Worm (Caenorhabditis elegans) whole organism, L3 larva: Measurements from ENCODE around the gene lipl-1.

Source experiments
- ama-1 ChIP-seq: fragments of 150-350 bp; optimal IDR thresholded peaks from 2 replicates; lab custom pipeline; 2018
- fkh-2 ChIP-seq: fragments of 150-350 bp; optimal IDR thresholded peaks from 2 replicates; lab custom pipeline; 2014; ENCODE audit warnings: missing biosample characterization, missing genetic modification reagents, missing genetic modification characterization
- mdl-1 ChIP-seq: fragments of 150-350 bp; optimal IDR thresholded peaks from 2 replicates; lab custom pipeline; 2014; ENCODE audit warnings: missing biosample characterization, missing genetic modification characterization
- nhr-28 ChIP-seq: fragments of 150-350 bp; optimal IDR thresholded peaks from 2 replicates; lab custom pipeline; 2014; ENCODE audit warnings: missing biosample characterization, missing genetic modification characterization
- pqm-1 ChIP-seq: fragments of 150-350 bp; optimal IDR thresholded peaks from 2 replicates; lab custom pipeline; 2017; ENCODE audit warnings: missing biosample characterization, missing genetic modification characterization, inconsistent platforms
- ztf-11 ChIP-seq: fragments of 150-350 bp; optimal IDR thresholded peaks from 2 replicates; lab custom pipeline; 2014; ENCODE audit warnings: missing biosample characterization, missing genetic modification characterization

DNA sequence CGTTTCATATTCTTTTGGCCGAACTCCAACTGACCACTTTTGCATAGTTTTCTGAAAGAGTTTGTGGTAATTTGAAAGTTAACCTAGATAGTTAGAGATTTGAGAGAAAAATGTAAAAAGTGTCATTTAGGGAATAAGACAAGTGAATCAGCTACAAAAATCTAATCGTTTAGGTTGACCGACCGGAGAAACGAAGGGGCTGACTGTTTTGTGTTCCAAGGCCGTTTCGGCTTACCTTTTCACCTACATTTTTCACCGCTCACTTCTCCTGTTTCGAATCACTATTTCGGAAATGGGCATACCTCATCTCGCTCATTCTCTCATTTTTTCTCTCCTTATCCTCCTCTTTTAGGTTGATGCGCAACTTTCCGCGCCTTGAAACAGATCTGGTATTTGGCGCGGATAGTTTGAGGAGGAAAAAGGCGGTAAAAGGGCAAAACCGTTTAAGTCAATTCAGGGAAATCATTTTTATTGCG lies 41.3 kb downstream of the lipl-1 start, which contains the start of gene mpst-7:
- TF ChIP-seq fkh-2 (tag; lab: Kevin White, UChicago) (no peak), ztf-11 (no peak), nhr-28 (tag; lab: Kevin White, UChicago) (no peak), mdl-1 (tag; lab: Kevin White, UChicago) (no peak), pqm-1 (tag; lab: Kevin White, UChicago) (no peak), ama-1 (lab: Kevin White, UChicago) (no peak)
